Worm (Caenorhabditis elegans) whole organism, L1 larva: ENCODE results near the gene idpb-5.

ENCODE experiments used
- C04F5.9 ChIP-seq: sonication (generic microtip); optimal IDR thresholded peaks from 2 replicates; lab custom pipeline; 2016; ENCODE audit warnings: missing genetic modification characterization, missing compliant biosample characterization
- C16A3.4 ChIP-seq: fragments of 150-350 bp; optimal IDR thresholded peaks from 2 replicates; lab custom pipeline; 2014; ENCODE audit warnings: missing biosample characterization, missing genetic modification characterization
- Y116A8C.19 ChIP-seq: sonication (generic microtip); optimal IDR thresholded peaks from 2 replicates; lab custom pipeline; 2016; ENCODE audit warnings: missing compliant biosample characterization, missing genetic modification characterization, borderline replicate concordance
- aha-1 ChIP-seq: fragments of 150-350 bp; optimal IDR thresholded peaks from 2 replicates; lab custom pipeline; 2014; ENCODE audit warnings: missing biosample characterization, missing genetic modification characterization
- alr-1 ChIP-seq: fragments of 200-800 bp; sonication (Bioruptor generic); optimal IDR thresholded peaks from 2 replicates; lab custom pipeline; 2018; ENCODE audit warnings: borderline replicate concordance, mild to moderate bottlenecking, missing genetic modification characterization, missing compliant biosample characterization
- ceh-63 ChIP-seq: fragments of 200-800 bp; sonication (Bioruptor generic); optimal IDR thresholded peaks from 2 replicates; lab custom pipeline; 2018; ENCODE audit warnings: mild to moderate bottlenecking, missing genetic modification characterization, missing compliant biosample characterization
- dsc-1 ChIP-seq: sonication (generic microtip); optimal IDR thresholded peaks from 2 replicates; lab custom pipeline; 2016; ENCODE audit warnings: mild to moderate bottlenecking, missing genetic modification characterization, missing compliant biosample characterization
- efl-1 ChIP-seq, 4 experiments: fragments of 150-350 bp; optimal IDR thresholded peaks in 3 of 4; peaks in 1 of 4; 1 replicate in 1 of 4; 2 replicates in 3 of 4; lab custom pipeline; 2014; ENCODE audit warnings: missing biosample characterization in 2 of 4, missing genetic modification characterization in 2 of 4, missing genetic modification reagents in 2 of 4
- efl-3 ChIP-seq: fragments of 200-800 bp; sonication (Bioruptor generic); optimal IDR thresholded peaks from 2 replicates; lab custom pipeline; 2018; ENCODE audit warnings: mild to moderate bottlenecking, missing genetic modification characterization, missing compliant biosample characterization
- egl-13 ChIP-seq: sonication (generic microtip); optimal IDR thresholded peaks from 2 replicates; lab custom pipeline; 2016; ENCODE audit warnings: missing genotype, missing genetic modification reagents, missing genetic modification characterization, missing compliant biosample characterization
- egl-27 ChIP-seq, 2 experiments: fragments of 150-350 bp in 1 of 2; sonication (generic microtip); optimal IDR thresholded peaks; 3 replicates each; lab custom pipeline; 2017 to 2018; ENCODE audit warnings: missing biosample characterization in 2 of 2, missing genetic modification characterization in 2 of 2, missing genetic modification reagents in 2 of 2
- elt-2 ChIP-seq: sonication (generic microtip); optimal IDR thresholded peaks from 2 replicates; lab custom pipeline; 2016; ENCODE audit warnings: missing genetic modification characterization, mild to moderate bottlenecking, inconsistent platforms, missing compliant biosample characterization, missing genetic modification reagents
- ets-5 ChIP-seq: fragments of 200-800 bp; sonication (Bioruptor generic); IDR thresholded peaks from 2 replicates; pipeline ENCODE4 v1.3.6; 2022; ENCODE audit warnings: missing genetic modification characterization, missing compliant biosample characterization
- fkh-10 ChIP-seq: sonication (generic microtip); optimal IDR thresholded peaks from 2 replicates; lab custom pipeline; 2017; ENCODE audit warnings: missing biosample characterization, missing genetic modification reagents, missing genetic modification characterization
- fkh-4 ChIP-seq: sonication (generic microtip); optimal IDR thresholded peaks from 2 replicates; lab custom pipeline; 2016; ENCODE audit warnings: missing compliant biosample characterization, missing genetic modification characterization, borderline replicate concordance
- fkh-8 ChIP-seq: sonication (generic microtip); optimal IDR thresholded peaks from 2 replicates; lab custom pipeline; 2016; ENCODE audit warnings: mild to moderate bottlenecking, missing genetic modification characterization, missing compliant biosample characterization
- fos-1 ChIP-seq: fragments of 150-350 bp; optimal IDR thresholded peaks from 2 replicates; lab custom pipeline; 2014; ENCODE audit warnings: missing biosample characterization, missing genetic modification characterization
- hlh-17 ChIP-seq: fragments of 200-800 bp; sonication (Bioruptor generic); optimal IDR thresholded peaks from 2 replicates; lab custom pipeline; 2018; ENCODE audit warnings: missing genetic modification characterization, mild to moderate bottlenecking, missing compliant biosample characterization, moderate library complexity, borderline replicate concordance
- hlh-4 ChIP-seq: sonication (generic microtip); optimal IDR thresholded peaks from 2 replicates; lab custom pipeline; 2016; ENCODE audit warnings: mild to moderate bottlenecking, missing genetic modification characterization, missing compliant biosample characterization
- hpl-2 ChIP-seq: fragments of 150-350 bp; optimal IDR thresholded peaks from 2 replicates; lab custom pipeline; 2014; ENCODE audit warnings: missing biosample characterization, missing genetic modification reagents, missing genetic modification characterization
- jun-1 ChIP-seq: fragments of 150-350 bp; optimal IDR thresholded peaks from 2 replicates; lab custom pipeline; 2014; ENCODE audit warnings: missing biosample characterization, missing genetic modification reagents, missing genetic modification characterization
- lin-13 ChIP-seq: fragments of 150-350 bp; optimal IDR thresholded peaks from 2 replicates; lab custom pipeline; 2014; ENCODE audit warnings: missing biosample characterization, missing genetic modification reagents, missing genetic modification characterization
- lin-14 ChIP-seq: fragments of 200-800 bp; sonication (Bioruptor generic); optimal IDR thresholded peaks from 2 replicates; lab custom pipeline; 2018; ENCODE audit warnings: mild to moderate bottlenecking, missing genetic modification characterization, moderate library complexity, missing compliant biosample characterization
- lin-39 ChIP-seq: fragments of 150-350 bp; optimal IDR thresholded peaks from 2 replicates; lab custom pipeline; 2014; ENCODE audit warnings: missing biosample characterization, missing genetic modification reagents, missing genetic modification characterization
- lir-3 ChIP-seq: sonication (generic microtip); optimal IDR thresholded peaks from 2 replicates; lab custom pipeline; 2016; ENCODE audit warnings: mild to moderate bottlenecking, missing genetic modification characterization, moderate library complexity, missing compliant biosample characterization; ENCODE audit not compliant: poor library complexity
- mdl-1 ChIP-seq, 2 experiments: fragments of 150-350 bp; optimal IDR thresholded peaks; 2 replicates each; lab custom pipeline; 2014 to 2017; ENCODE audit warnings: missing biosample characterization in 2 of 2, missing genetic modification characterization in 2 of 2, inconsistent platforms in 1 of 2
- mef-2 ChIP-seq: fragments of 150-350 bp; optimal IDR thresholded peaks from 2 replicates; lab custom pipeline; 2014; ENCODE audit warnings: missing biosample characterization, missing genetic modification characterization
- mep-1 ChIP-seq: fragments of 150-350 bp; optimal IDR thresholded peaks from 2 replicates; lab custom pipeline; 2014; ENCODE audit warnings: missing biosample characterization, missing genetic modification characterization
- nhr-11 ChIP-seq: fragments of 150-350 bp; optimal IDR thresholded peaks from 2 replicates; lab custom pipeline; 2014; ENCODE audit warnings: missing biosample characterization, missing genetic modification characterization
- nhr-19 ChIP-seq: fragments of 200-800 bp; sonication (Bioruptor generic); conservative IDR thresholded peaks from 2 replicates; pipeline ENCODE4 v1.3.6; 2022; ENCODE audit warnings: missing genetic modification characterization, missing compliant biosample characterization
- nhr-20 ChIP-seq: sonication (generic microtip); optimal IDR thresholded peaks from 2 replicates; lab custom pipeline; 2016; ENCODE audit warnings: mild to moderate bottlenecking, missing genetic modification characterization, missing compliant biosample characterization
- nhr-237 ChIP-seq: fragments of 150-350 bp; optimal IDR thresholded peaks from 2 replicates; lab custom pipeline; 2014; ENCODE audit warnings: missing biosample characterization, missing genetic modification characterization
- nhr-28 ChIP-seq: fragments of 150-350 bp; optimal IDR thresholded peaks from 2 replicates; lab custom pipeline; 2014; ENCODE audit warnings: missing biosample characterization, missing genetic modification characterization
- nhr-71 ChIP-seq: sonication (generic microtip); optimal IDR thresholded peaks from 2 replicates; lab custom pipeline; 2016; ENCODE audit warnings: mild to moderate bottlenecking, missing genetic modification characterization, moderate library complexity, missing compliant biosample characterization
- nhr-76 ChIP-seq: sonication (generic microtip); optimal IDR thresholded peaks from 2 replicates; lab custom pipeline; 2017; ENCODE audit warnings: missing biosample characterization, missing genetic modification characterization
- nhr-84 ChIP-seq: sonication (generic microtip); optimal IDR thresholded peaks from 2 replicates; lab custom pipeline; 2017; ENCODE audit warnings: missing biosample characterization, missing genetic modification characterization
- nhr-85 ChIP-seq: sonication (generic microtip); peaks from one replicate; lab custom pipeline; 2016; ENCODE audit warnings: missing genetic modification characterization, inconsistent platforms, missing compliant biosample characterization
- nhr-90 ChIP-seq: sonication (generic microtip); optimal IDR thresholded peaks from 2 replicates; lab custom pipeline; 2016; ENCODE audit warnings: mild to moderate bottlenecking, missing genetic modification characterization, missing compliant biosample characterization; ENCODE audit not compliant: poor library complexity
- pax-3 ChIP-seq: fragments of 200-800 bp; sonication (Bioruptor generic); optimal IDR thresholded peaks from 2 replicates; lab custom pipeline; 2018; ENCODE audit warnings: mild to moderate bottlenecking, missing genetic modification characterization, moderate library complexity, missing compliant biosample characterization
- skn-1 ChIP-seq: fragments of 150-350 bp; optimal IDR thresholded peaks from 2 replicates; lab custom pipeline; 2014; ENCODE audit warnings: missing biosample characterization, missing genetic modification characterization
- sox-4 ChIP-seq: sonication (generic microtip); optimal IDR thresholded peaks from 2 replicates; lab custom pipeline; 2016; ENCODE audit warnings: missing genetic modification characterization, missing compliant biosample characterization
- sptf-1 ChIP-seq: fragments of 150-350 bp; optimal IDR thresholded peaks from 2 replicates; lab custom pipeline; 2014; ENCODE audit warnings: missing biosample characterization, missing genetic modification characterization
- sup-37 ChIP-seq: fragments of 200-800 bp; sonication (Bioruptor generic); optimal IDR thresholded peaks from 2 replicates; lab custom pipeline; 2018; ENCODE audit warnings: mild to moderate bottlenecking, missing genetic modification characterization, missing compliant biosample characterization
- swsn-7 ChIP-seq: sonication (generic microtip); optimal IDR thresholded peaks from 2 replicates; lab custom pipeline; 2016; ENCODE audit warnings: missing genetic modification characterization, missing compliant biosample characterization
- unc-62 ChIP-seq: fragments of 150-350 bp; optimal IDR thresholded peaks from 2 replicates; lab custom pipeline; 2014; ENCODE audit warnings: missing biosample characterization, missing genetic modification reagents, missing genetic modification characterization
- vab-15 ChIP-seq: sonication (generic microtip); optimal IDR thresholded peaks from 2 replicates; lab custom pipeline; 2017; ENCODE audit warnings: missing genotype, mild to moderate bottlenecking, missing genetic modification characterization, missing compliant biosample characterization
- xbp-1 ChIP-seq: sonication (generic microtip); optimal IDR thresholded peaks from 2 replicates; lab custom pipeline; 2016; ENCODE audit warnings: missing genetic modification characterization, missing compliant biosample characterization
- zag-1 ChIP-seq: fragments of 150-350 bp; optimal IDR thresholded peaks from 2 replicates; lab custom pipeline; 2014; ENCODE audit warnings: missing biosample characterization, missing genetic modification characterization
- ztf-11 ChIP-seq, 2 experiments: sonication (generic microtip); optimal IDR thresholded peaks; 2 replicates each; lab custom pipeline; 2016 to 2017; ENCODE audit warnings: missing genetic modification characterization in 2 of 2, missing biosample characterization in 1 of 2, missing compliant biosample characterization in 1 of 2
- ztf-4 ChIP-seq: fragments of 150-350 bp; optimal IDR thresholded peaks from 2 replicates; lab custom pipeline; 2014; ENCODE audit warnings: missing biosample characterization, missing genetic modification characterization

idpb-5 gene

ce11 chrV:11823978-11824377 lies 15.3 kb upstream of the idpb-5 start (continued):
- peak; percentile 91 for TF ChIP-seq lin-14
- peak; percentile 50 for TF ChIP-seq hpl-2 (GFP tag; lab: Kevin White, UChicago)
- no peak for TF ChIP-seq hlh-17
- peak; percentile 93 for TF ChIP-seq ztf-4 (tag; lab: Kevin White, UChicago)
- TF ChIP-seq alr-1, result no peak
- no peak for TF ChIP-seq dsc-1 (tag; lab: Kevin White, UChicago)
- peak; percentile 40 for TF ChIP-seq mef-2 (tag; lab: Kevin White, UChicago)
- peak; percentile 97 for TF ChIP-seq nhr-85 (tag; lab: Kevin White, UChicago)
- TF ChIP-seq fkh-4, result no peak
- TF ChIP-seq fkh-8 (tag; lab: Kevin White, UChicago), result no peak
- TF ChIP-seq ztf-11 (tag; optimal IDR thresholded peaks at IDR 0.05; lab: Kevin White, UChicago), result no peak
- peak; percentile 79 for TF ChIP-seq lir-3 (tag; lab: Kevin White, UChicago)
- no peak for TF ChIP-seq ets-5 (GFP tag; lab: Robert Waterston, UW)
- TF ChIP-seq hlh-4, result no peak
- peak; percentile 90 for TF ChIP-seq nhr-90
- TF ChIP-seq unc-62 (GFP tag; lab: Kevin White, UChicago), result no peak
- TF ChIP-seq ceh-63 (GFP tag; lab: Kevin White, UChicago), result no peak
- TF ChIP-seq fkh-10 (GFP tag; lab: Kevin White, UChicago), result no peak
- no peak for TF ChIP-seq efl-3 (GFP tag; lab: Kevin White, UChicago)
- no peak for TF ChIP-seq egl-27 (tag; optimal IDR thresholded peaks at IDR 0.05; lab: Kevin White, UChicago)
- peak; percentile 37 for TF ChIP-seq pax-3
- peak; percentile 64 for TF ChIP-seq aha-1
- peak in 1 of 2 experiments; percentile 88 for TF ChIP-seq mdl-1 (tag; optimal IDR thresholded peaks at IDR 0.05; lab: Kevin White, UChicago)
- TF ChIP-seq egl-13 (tag; lab: Kevin White, UChicago), result peak; percentile 9
- no peak for TF ChIP-seq nhr-76 (tag; lab: Kevin White, UChicago)
- peak; percentile 100 for TF ChIP-seq nhr-19
- TF ChIP-seq efl-1 (optimal IDR thresholded peaks at IDR 0.05; lab: Kevin White, UChicago), result peak; percentile 34 to 58
- TF ChIP-seq efl-1 (GFP tag; optimal IDR thresholded peaks at IDR 0.05 in 1 of 2; lab: Kevin White, UChicago), result peak; percentile 28 to 94
- no peak for TF ChIP-seq nhr-237
- peak; percentile 78 for TF ChIP-seq xbp-1 (tag; lab: Kevin White, UChicago)
- peak; percentile 53 for TF ChIP-seq fos-1
- peak; percentile 97 for TF ChIP-seq nhr-20 (tag; lab: Kevin White, UChicago)
- TF ChIP-seq C16A3.4 (tag; lab: Kevin White, UChicago), result peak; percentile 75
- peak; percentile 90 for TF ChIP-seq elt-2 (tag; lab: Kevin White, UChicago)
- TF ChIP-seq sup-37, result peak; percentile 84
- no peak for TF ChIP-seq nhr-28 (tag; lab: Kevin White, UChicago)
- no peak for TF ChIP-seq sox-4 (tag; lab: Kevin White, UChicago)
- TF ChIP-seq, all 84 proteins: peak for 48

ce11 chrV:11825662-11826061 lies 13.7 kb upstream of the idpb-5 start, which contains the start of gene D2023.4:
D2023.4 (minus strand) TSS chrV:11825762.
- TF ChIP-seq sptf-1 (tag; lab: Kevin White, UChicago) (no peak), jun-1 (tag; lab: Kevin White, UChicago) (no peak), elt-2 (tag; lab: Kevin White, UChicago) (no peak)
- TF ChIP-seq, all 84 proteins: peak for 0

ce11 chrV:11826967-11827366 lies 12.4 kb upstream of the idpb-5 start, which contains the start of the genes mpst-1 and D2023.6:
mpst-1 (minus strand) TSS chrV:11827067.
D2023.6 (plus strand) TSS chrV:11827354.
- TF ChIP-seq skn-1 (tag; lab: Kevin White, UChicago) (no peak), nhr-84 (tag; lab: Kevin White, UChicago) (no peak), aha-1 (no peak), dsc-1 (tag; lab: Kevin White, UChicago) (no peak), hlh-17 (no peak), fkh-4 (no peak), nhr-85 (tag; lab: Kevin White, UChicago) (no peak), mep-1 (peak; percentile 42), swsn-7 (no peak), elt-2 (tag; lab: Kevin White, UChicago) (no peak), vab-15 (no peak), C04F5.9 (tag; lab: Kevin White, UChicago) (no peak), hlh-4 (no peak), nhr-11 (tag; lab: Kevin White, UChicago) (no peak), zag-1 (tag; lab: Kevin White, UChicago) (no peak), nhr-71 (peak; percentile 5), lin-13 (GFP tag; lab: Kevin White, UChicago) (no peak), Y116A8C.19 (no peak), fos-1 (no peak), lin-39 (no peak)
